Worm (Caenorhabditis elegans): ENCODE results near the gene B0252.3.

ce11 chrII:6893589-6894245, 13.8 kb downstream of the B0252.3 start, which contains the start of gene adal-1:
- no peak for TF ChIP-seq hlh-30 (tag; optimal IDR thresholded peaks at IDR 0.05; ENCODE audit: insufficient read depth)
- TF ChIP-seq pha-2 (tag; optimal IDR thresholded peaks at IDR 0.05): no peak
- no peak for TF ChIP-seq mec-3 (tag; optimal IDR thresholded peaks at IDR 0.05; ENCODE audit: borderline replicate concordance)
- no peak for TF ChIP-seq ceh-18 (tag; optimal IDR thresholded peaks at IDR 0.05)
- no peak for TF ChIP-seq tbx-2 (tag; optimal IDR thresholded peaks at IDR 0.05)

Measured in whole organism, late embryonic.